Fruit fly (Drosophila melanogaster) whole organism, wandering third instar larva: ENCODE measurements around the gene CG31661.

Experiments used
- Dfd ChIP-seq: fragments of >200 bp; optimal IDR thresholded peaks from 2 replicates; lab custom pipeline; 2017; ENCODE audit warnings: missing biosample characterization, missing genetic modification characterization
- Dif ChIP-seq: fragments of 200-275, 200-300 bp; sonication (Bioruptor generic); optimal IDR thresholded peaks from 2 replicates; lab custom pipeline; 2018; ENCODE audit warnings: missing biosample characterization, missing genetic modification characterization; ENCODE audit not compliant: partially characterized antibody
- Hr78 ChIP-seq: fragments of >200 bp; optimal IDR thresholded peaks from 2 replicates; lab custom pipeline; 2017; ENCODE audit warnings: missing biosample characterization, missing genetic modification characterization
- Mio ChIP-seq: sonication (Bioruptor generic); optimal IDR thresholded peaks from 2 replicates; lab custom pipeline; 2016; ENCODE audit warnings: missing biosample characterization, missing genetic modification characterization
- OdsH ChIP-seq: fragments of 200-800 bp; sonication (Bioruptor generic); optimal IDR thresholded peaks from 2 replicates; lab custom pipeline; 2016; ENCODE audit warnings: missing biosample characterization, mild to moderate bottlenecking, missing genetic modification characterization
- Sp1 ChIP-seq: fragments of 200-800 bp; sonication (Bioruptor generic); optimal IDR thresholded peaks from 3 replicates; lab custom pipeline; 2019; ENCODE audit warnings: missing biosample characterization, mild to moderate bottlenecking, missing genetic modification characterization, moderate library complexity
- Vsx2 ChIP-seq: fragments of 200-300, 225-300 bp; sonication (Bioruptor generic); optimal IDR thresholded peaks from 2 replicates; lab custom pipeline; 2018; ENCODE audit warnings: missing biosample characterization, missing genetic modification characterization; ENCODE audit not compliant: partially characterized antibody
- brk ChIP-seq: fragments of 200-800 bp; sonication (Bioruptor generic); optimal IDR thresholded peaks from 2 replicates; lab custom pipeline; 2016; ENCODE audit warnings: missing biosample characterization, mild to moderate bottlenecking, missing genetic modification characterization
- foxo ChIP-seq, 2 experiments: fragments of 200-800 bp; sonication (Bioruptor generic); optimal IDR thresholded peaks; 2 replicates in 1 of 2; 3 replicates in 1 of 2; lab custom pipeline; 2016 to 2017; ENCODE audit warnings: missing biosample characterization in 2 of 2, missing genetic modification characterization in 2 of 2
- h ChIP-seq: fragments of 200-800 bp; sonication (Bioruptor generic); optimal IDR thresholded peaks from 3 replicates; lab custom pipeline; 2016; ENCODE audit warnings: missing biosample characterization, mild to moderate bottlenecking, missing genetic modification characterization
- pan ChIP-seq: fragments of >200 bp; optimal IDR thresholded peaks from 2 replicates; lab custom pipeline; 2017
- psq ChIP-seq: fragments of 200-800 bp; sonication (Bioruptor generic); optimal IDR thresholded peaks from 3 replicates; lab custom pipeline; 2017; ENCODE audit warnings: missing biosample characterization, mild to moderate bottlenecking, missing genetic modification characterization, moderate library complexity
- sv ChIP-seq: fragments of 200-800 bp; sonication (Bioruptor generic); optimal IDR thresholded peaks from 3 replicates; lab custom pipeline; 2016; ENCODE audit warnings: missing biosample characterization, missing genetic modification characterization
- usp ChIP-seq: fragments of >200 bp; optimal IDR thresholded peaks from 2 replicates; lab custom pipeline; 2017; ENCODE audit warnings: missing biosample characterization, missing genetic modification characterization

DNA sequence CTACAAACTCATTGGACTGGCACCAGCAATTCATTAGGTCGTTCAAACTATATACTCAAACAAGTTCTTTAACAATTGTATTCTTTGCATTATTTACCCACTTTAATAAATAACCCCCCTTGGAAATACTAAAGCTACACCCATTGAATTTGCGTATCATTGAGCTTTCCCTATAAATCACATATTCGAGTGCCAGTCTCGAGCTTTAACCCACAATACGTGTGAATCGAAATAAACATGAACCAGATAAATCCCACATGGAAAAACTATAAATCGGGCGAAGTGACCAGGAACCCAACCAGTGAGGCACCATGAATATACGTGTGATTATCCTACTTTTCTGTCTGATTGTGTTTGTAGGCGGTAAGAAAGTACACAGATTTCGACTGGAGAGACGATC, at the start of gene CG31661:
- TF ChIP-seq h (no peak), Mio (GFP tag; lab: Kevin White, UChicago) (no peak), psq (GFP tag; lab: Kevin White, UChicago) (no peak), Vsx2 (GFP tag; lab: Kevin White, UChicago) (no peak), Sp1 (no peak), brk (GFP tag; lab: Kevin White, UChicago) (no peak), pan (lab: Kevin White, UChicago) (no peak), Dif (no peak), Hr78 (GFP tag; lab: Kevin White, UChicago) (no peak), foxo (GFP tag; optimal IDR thresholded peaks at IDR 0.05; lab: Kevin White, UChicago) (no peak), OdsH (GFP tag; lab: Kevin White, UChicago) (no peak), usp (GFP tag; lab: Kevin White, UChicago) (no peak), sv (GFP tag; lab: Kevin White, UChicago) (no peak), Dfd (no peak)
